Worm (Caenorhabditis elegans) whole organism, L3 larva: ENCODE data around the gene col-91.

Experiments used
- ZK546.5 ChIP-seq: sonication (generic microtip); optimal IDR thresholded peaks from 2 replicates; lab custom pipeline; 2017; ENCODE audit warnings: missing biosample characterization, missing genetic modification characterization
- ceh-9 ChIP-seq: sonication (generic microtip); optimal IDR thresholded peaks from 2 replicates; lab custom pipeline; 2018; ENCODE audit warnings: missing biosample characterization, missing genetic modification characterization
- egl-27 ChIP-seq: sonication (generic microtip); optimal IDR thresholded peaks from 4 replicates; lab custom pipeline; 2017; ENCODE audit warnings: missing biosample characterization, missing genetic modification reagents, missing genetic modification characterization
- elt-3 ChIP-seq, 3 experiments: fragments of 150-350 bp in 1 of 3; sonication (generic microtip) in 2 of 3; optimal IDR thresholded peaks; 2 replicates in 2 of 3; 4 replicates in 1 of 3; lab custom pipeline; 2014 to 2017; ENCODE audit warnings: missing biosample characterization in 3 of 3, missing genetic modification characterization in 3 of 3
- fkh-10 ChIP-seq: sonication (generic microtip); optimal IDR thresholded peaks from 2 replicates; lab custom pipeline; 2017; ENCODE audit warnings: missing biosample characterization, missing genetic modification reagents, missing genetic modification characterization
- nfya-1 ChIP-seq: sonication (generic microtip); optimal IDR thresholded peaks from 2 replicates; lab custom pipeline; 2017; ENCODE audit warnings: missing genetic modification characterization, mild to moderate bottlenecking, missing compliant biosample characterization, antibody characterized with exemption, moderate library complexity; ENCODE audit not compliant: insufficient read depth

DNA sequence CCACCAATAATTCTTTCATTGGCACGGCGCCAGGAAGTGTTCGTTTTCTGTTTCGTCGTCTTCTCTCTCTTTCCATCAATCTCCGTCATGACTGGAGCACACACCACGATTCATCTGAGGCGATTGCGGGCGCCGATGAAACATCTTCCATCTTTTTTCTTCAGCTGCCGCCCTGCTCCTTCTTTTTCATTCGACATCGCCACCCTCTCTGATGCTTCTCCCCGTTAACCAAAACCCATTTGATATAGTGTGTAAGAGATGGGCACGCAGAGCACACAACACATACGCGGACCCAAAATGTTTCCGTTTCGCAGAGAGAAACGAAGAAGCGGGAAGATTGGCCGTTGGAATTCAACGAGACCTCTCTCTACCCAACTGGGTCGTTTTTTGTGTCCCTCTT is 24.1 kb upstream of the col-91 start:
- TF ChIP-seq nfya-1 = peak; percentile 59
- no peak for TF ChIP-seq fkh-10 (GFP tag; lab: Kevin White, UChicago)
- no peak for TF ChIP-seq ZK546.5 (tag; lab: Kevin White, UChicago)
- no peak for TF ChIP-seq elt-3 (tag; optimal IDR thresholded peaks at IDR 0.05; lab: Kevin White, UChicago)
- no peak for TF ChIP-seq egl-27 (tag; lab: Kevin White, UChicago)
- TF ChIP-seq ceh-9 (tag; lab: Kevin White, UChicago) = no peak
